Fruit fly (Drosophila melanogaster): ENCODE data around the gene IFT46.
A peak's percentile ranks its signal among the peaks of the same experiment; 100 is the strongest.

The IFT46 gene

DNA sequence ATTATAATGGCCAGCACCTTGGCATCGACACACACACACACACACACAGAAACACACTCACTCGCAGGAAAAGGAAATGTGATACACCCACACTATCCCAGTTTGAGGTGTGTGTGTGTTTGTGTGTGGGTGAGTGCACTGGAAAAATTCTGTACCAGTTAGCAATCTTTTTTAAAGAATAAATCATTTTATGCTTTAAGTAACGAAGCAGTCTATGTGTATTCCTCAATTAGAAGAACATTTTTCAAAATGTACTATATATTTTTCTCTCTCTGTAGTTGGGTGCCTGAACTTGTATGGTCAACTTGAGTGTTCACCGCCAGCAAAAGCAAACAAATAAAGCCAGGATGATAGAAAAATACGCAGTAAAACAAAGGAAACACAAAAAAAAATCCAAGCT lies 31.3 kb downstream of the IFT46 start:
- 0 out of 3 replicates have a peak, but pooled peaks have one; percentile 39 for TF ChIP-seq H15 (GFP tag; IDR thresholded peaks at IDR 0.05)
- no peak for TF ChIP-seq vnd (GFP tag; IDR thresholded peaks at IDR 0.05; ENCODE audit: partially characterized antibody)
- peak; percentile 42; the same call in 1 of the 3 replicates for TF ChIP-seq CG7357 (GFP tag; IDR thresholded peaks at IDR 0.05)
- no peak for TF ChIP-seq wor (GFP tag; IDR thresholded peaks at IDR 0.05)
- no peak for TF ChIP-seq CG17912 (GFP tag; optimal IDR thresholded peaks at IDR 0.05)
- TF ChIP-seq CG6813 (GFP tag; optimal IDR thresholded peaks at IDR 0.05), result no peak
- peak; percentile 64 for TF ChIP-seq CG32532 (GFP tag; IDR thresholded peaks at IDR 0.05)
- peak; percentile 50 for TF ChIP-seq Ptx1 (GFP tag; IDR thresholded peaks at IDR 0.05)
- TF ChIP-seq lov (optimal IDR thresholded peaks at IDR 0.05), result no peak
- TF ChIP-seq lov (GFP tag; IDR thresholded peaks at IDR 0.05), result no peak
- TF ChIP-seq CG6689 (GFP tag; IDR thresholded peaks at IDR 0.05), result peak; percentile 54
- TF ChIP-seq Chrac-16 (GFP tag; optimal IDR thresholded peaks at IDR 0.05), result no peak
- TF ChIP-seq CG16779 (GFP tag; IDR thresholded peaks at IDR 0.05), result no peak
- peak; percentile 49 for TF ChIP-seq CG2678 (tag; optimal IDR thresholded peaks at IDR 0.05)
- no peak for TF ChIP-seq CG10431 (GFP tag; optimal IDR thresholded peaks at IDR 0.05)
- TF ChIP-seq Rx (GFP tag; IDR thresholded peaks at IDR 0.05), result peak; percentile 44; the same call in 1 of the 2 replicates
- TF ChIP-seq Spps (tag; optimal IDR thresholded peaks at IDR 0.05), result no peak
- peak; percentile 8; the same call in 1 of the 2 replicates for TF ChIP-seq CG14014 (GFP tag; IDR thresholded peaks at IDR 0.05)
- no peak for TF ChIP-seq grn (GFP tag; optimal IDR thresholded peaks at IDR 0.05)
- no peak for TF ChIP-seq ERR (GFP tag; optimal IDR thresholded peaks at IDR 0.05)
- peak; percentile 44 for TF ChIP-seq CG9932 (GFP tag; IDR thresholded peaks at IDR 0.05)
- TF ChIP-seq CG1603 (tag; optimal IDR thresholded peaks at IDR 0.05), result peak; percentile 14
- no peak for TF ChIP-seq CG17612 (GFP tag; IDR thresholded peaks at IDR 0.05)
- TF ChIP-seq CG8765 (GFP tag; IDR thresholded peaks at IDR 0.05), result peak; percentile 57; the same call in 1 of the 2 replicates
- peak; percentile 70 for TF ChIP-seq Med (GFP tag)
- no peak for TF ChIP-seq ci (GFP tag; IDR thresholded peaks at IDR 0.05)
- TF ChIP-seq chif (GFP tag; optimal IDR thresholded peaks at IDR 0.05), result no peak
- no peak for TF ChIP-seq nerfin-1 (tag; optimal IDR thresholded peaks at IDR 0.05)
- no peak for TF ChIP-seq CG8944 (GFP tag; optimal IDR thresholded peaks at IDR 0.05)
- peak; percentile 63 for TF ChIP-seq CG18599 (GFP tag; optimal IDR thresholded peaks at IDR 0.05)
- no peak for TF ChIP-seq NC2β (GFP tag; optimal IDR thresholded peaks at IDR 0.05)
- TF ChIP-seq abd-A (tag; optimal IDR thresholded peaks at IDR 0.05), result no peak
- no peak for TF ChIP-seq cad (GFP tag; optimal IDR thresholded peaks at IDR 0.05)
- TF ChIP-seq prd (optimal IDR thresholded peaks at IDR 0.05), result no peak
- TF ChIP-seq prd (GFP tag; IDR thresholded peaks at IDR 0.05), result peak; percentile 78
- TF ChIP-seq sens (GFP tag), result peak; percentile 81
- TF ChIP-seq Blimp-1 (GFP tag; optimal IDR thresholded peaks at IDR 0.05), result peak; percentile 6
- TF ChIP-seq Ada2b (GFP tag; IDR thresholded peaks at IDR 0.05), result 0 out of 2 replicates have a peak, but pooled peaks have one; percentile 42
- TF ChIP-seq Fer3 (tag; optimal IDR thresholded peaks at IDR 0.05), result peak; percentile 21
- TF ChIP-seq chinmo (GFP tag; IDR thresholded peaks at IDR 0.05; ENCODE audit: partially characterized antibody), result no peak
- no peak for TF ChIP-seq CG31441 (GFP tag; IDR thresholded peaks at IDR 0.05)
- TF ChIP-seq CG12155 (GFP tag; optimal IDR thresholded peaks at IDR 0.05), result peak; percentile 8
- no peak for TF ChIP-seq Hr78 (GFP tag; optimal IDR thresholded peaks at IDR 0.05)
- no peak for TF ChIP-seq CG3163 (GFP tag; optimal IDR thresholded peaks at IDR 0.05)
- TF ChIP-seq dysf (GFP tag; IDR thresholded peaks at IDR 0.05), result 0 out of 3 replicates have a peak, but pooled peaks have one; percentile 23
- TF ChIP-seq lbe (GFP tag; optimal IDR thresholded peaks at IDR 0.05), result no peak
- TF ChIP-seq Pdp1 (GFP tag; optimal IDR thresholded peaks at IDR 0.05), result peak in 1 of 2 experiments; percentile 9
- TF ChIP-seq tap (tag; optimal IDR thresholded peaks at IDR 0.05), result no peak
- TF ChIP-seq CG10209 (GFP tag; optimal IDR thresholded peaks at IDR 0.05), result no peak
- peak; percentile 36; the same call in 1 of the 2 replicates for TF ChIP-seq cas (GFP tag; IDR thresholded peaks at IDR 0.05)
- TF ChIP-seq row (GFP tag; IDR thresholded peaks at IDR 0.05), result peak; percentile 56; the same call in 2 of the 3 replicates
- 0 out of 2 replicates have a peak, but pooled peaks have one; percentile 8 for TF ChIP-seq al (GFP tag; IDR thresholded peaks at IDR 0.05)
